Worm (Caenorhabditis elegans): Measurements from ENCODE around the gene C39F7.5.

DNA sequence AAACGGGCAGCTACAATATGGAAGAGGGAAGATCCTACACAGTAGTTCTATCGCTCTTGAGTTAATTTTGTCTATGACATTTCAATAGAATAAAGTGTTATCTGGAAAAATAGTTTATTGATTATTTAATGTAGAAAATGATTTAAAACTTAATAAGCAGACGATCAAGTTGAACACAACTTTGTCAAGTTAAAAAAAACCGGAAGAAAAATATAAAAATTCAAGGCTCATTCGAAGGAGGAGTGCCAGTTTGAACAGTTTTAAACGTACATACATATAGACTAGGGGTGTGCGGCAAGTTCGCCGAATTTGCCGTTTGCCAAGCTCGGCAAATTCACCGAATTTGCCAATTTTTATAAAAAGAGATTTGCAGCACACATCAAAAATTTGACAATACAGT lies 34.7 kb downstream of the C39F7.5 start, which contains the start of gene egl-2:
- no peak for TF ChIP-seq F13H6.1 (tag; optimal IDR thresholded peaks at IDR 0.05)
- no peak for TF ChIP-seq fkh-10 (GFP tag; optimal IDR thresholded peaks at IDR 0.05)
- TF ChIP-seq ama-1 (optimal IDR thresholded peaks at IDR 0.05) = no peak
- TF ChIP-seq hlh-8 (tag; optimal IDR thresholded peaks at IDR 0.05) = no peak
- no peak for TF ChIP-seq sox-4 (tag; optimal IDR thresholded peaks at IDR 0.05)
- TF ChIP-seq unc-42 (tag; optimal IDR thresholded peaks at IDR 0.05) = no peak
- TF ChIP-seq ceh-2 (tag; optimal IDR thresholded peaks at IDR 0.05) = no peak
- no peak for TF ChIP-seq tbx-7 (tag; optimal IDR thresholded peaks at IDR 0.05)
- no peak for TF ChIP-seq syd-9 (tag; optimal IDR thresholded peaks at IDR 0.05)
- TF ChIP-seq C08G9.2 (tag; optimal IDR thresholded peaks at IDR 0.05) = no peak
- no peak for TF ChIP-seq ceh-14 (tag; optimal IDR thresholded peaks at IDR 0.05)
- TF ChIP-seq ceh-22 (tag; optimal IDR thresholded peaks at IDR 0.05) = no peak
- TF ChIP-seq ets-4 (tag; optimal IDR thresholded peaks at IDR 0.05) = no peak

Data from whole organism, late embryonic.